Worm (Caenorhabditis elegans) whole organism, late embryonic: ENCODE measurements around the gene mlc-7.
A peak's percentile ranks its signal among the peaks of the same experiment; 100 is the strongest.

Source experiments
- nhr-11 ChIP-seq: fragments of 150-350 bp; optimal IDR thresholded peaks from 2 replicates; lab custom pipeline; 2014; ENCODE audit warnings: missing biosample characterization, missing genetic modification characterization
- sox-4 ChIP-seq: sonication (generic microtip); optimal IDR thresholded peaks from 2 replicates; lab custom pipeline; 2017; ENCODE audit warnings: mild to moderate bottlenecking, missing genetic modification characterization, inconsistent platforms, missing compliant biosample characterization

DNA sequence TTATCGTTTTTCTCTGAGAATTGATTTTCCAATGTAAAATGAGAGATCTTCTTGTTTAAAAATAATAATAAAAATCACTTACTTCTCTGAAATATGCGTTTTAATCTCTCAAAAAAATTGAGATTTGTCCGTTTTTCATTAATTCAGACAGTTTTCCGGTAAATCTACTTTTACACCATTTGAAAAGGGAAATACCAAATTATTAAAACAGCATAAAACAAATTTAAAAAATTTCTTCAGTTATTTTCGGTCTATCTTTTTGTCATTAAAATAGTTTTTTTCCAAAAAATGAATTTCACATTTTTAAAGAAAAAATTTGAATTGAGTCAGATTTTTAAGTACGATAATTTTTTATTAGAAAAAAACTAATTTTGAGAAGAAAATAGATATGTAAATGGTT, 27.6 kb downstream of the mlc-7 start:
- TF ChIP-seq sox-4 (tag; lab: Kevin White, UChicago) (no peak), nhr-11 (tag; lab: Kevin White, UChicago) (peak; percentile 76)
